Comparison of ENCODE assay signal across 1 worm cellular context in the genomic region with DNA sequence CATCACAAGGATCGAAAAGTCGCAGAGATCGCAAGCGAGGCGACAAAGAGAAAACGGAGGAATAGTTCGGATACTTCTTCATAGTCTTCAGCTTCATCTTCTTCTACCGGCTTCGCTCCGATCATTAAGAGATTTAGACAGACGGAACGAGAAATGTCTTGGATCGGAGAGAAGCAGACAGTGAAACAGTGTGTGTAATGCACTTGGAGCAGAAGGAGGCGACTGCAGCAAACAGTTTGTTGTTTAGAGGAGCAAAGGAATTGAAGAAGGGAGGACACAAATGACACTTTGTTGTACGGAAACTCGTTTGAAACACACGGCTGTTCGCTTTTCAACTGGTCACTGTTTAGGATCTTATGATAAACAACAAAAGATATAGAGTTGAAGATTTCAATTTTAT.
TF ChIP-seq lines count a peak whose summit lies in the region.

No protein-coding gene starts in this region.

TF ChIP-seq in whole organism, L1 larva, 84 proteins besides CTCF, POLR2A, EP300 and RAD21 (continued from another document):
- TF ChIP-seq mdl-1 (tag; optimal IDR thresholded peaks at IDR 0.05; lab: Kevin White, UChicago) (no peak), lin-15B (tag; optimal IDR thresholded peaks at IDR 0.05; lab: Kevin White, UChicago) (no peak), fkh-4 (tag; optimal IDR thresholded peaks at IDR 0.05; lab: Kevin White, UChicago; ENCODE audit: borderline replicate concordance) (no peak), unc-130 (tag; optimal IDR thresholded peaks at IDR 0.05; lab: Kevin White, UChicago) (peak; percentile 13), ceh-8 (GFP tag; optimal IDR thresholded peaks at IDR 0.05; lab: Kevin White, UChicago) (no peak), hlh-17 (GFP tag; optimal IDR thresholded peaks at IDR 0.05; lab: Kevin White, UChicago; ENCODE audit: borderline replicate concordance) (no peak), rnt-1 (tag; optimal IDR thresholded peaks at IDR 0.05; lab: Kevin White, UChicago) (peak; percentile 70), nhr-71 (tag; optimal IDR thresholded peaks at IDR 0.05; lab: Kevin White, UChicago) (peak; percentile 52), zip-4 (GFP tag; optimal IDR thresholded peaks at IDR 0.05; lab: Kevin White, UChicago) (no peak), skn-1 (tag; optimal IDR thresholded peaks at IDR 0.05; lab: Kevin White, UChicago) (peak; percentile 3), hlh-4 (tag; optimal IDR thresholded peaks at IDR 0.05; lab: Kevin White, UChicago) (no peak), nhr-12 (tag; optimal IDR thresholded peaks at IDR 0.05; lab: Kevin White, UChicago) (no peak), ceh-63 (GFP tag; optimal IDR thresholded peaks at IDR 0.05; lab: Kevin White, UChicago) (no peak), ceh-82 (tag; optimal IDR thresholded peaks at IDR 0.05; lab: Kevin White, UChicago) (no peak)
